Worm (Caenorhabditis elegans) whole organism, L4 larva: ENCODE data around the gene bli-2.

Source experiments
- F26F4.8 ChIP-seq: fragments of 200-800 bp; sonication (Bioruptor generic); conservative IDR thresholded peaks from 2 replicates; pipeline ENCODE4 v1.3.6; 2022; ENCODE audit warnings: missing genetic modification characterization, missing compliant biosample characterization
- T26A8.4 ChIP-seq: fragments of 200-800 bp; sonication (Bioruptor generic); IDR thresholded peaks from 2 replicates; pipeline ENCODE4 v1.3.6; 2022; ENCODE audit warnings: missing genetic modification characterization, missing compliant biosample characterization
- Y105C5A.15 ChIP-seq: fragments of 200-800 bp; sonication (Bioruptor generic); IDR thresholded peaks from 2 replicates; pipeline ENCODE4 v1.3.6; 2022; ENCODE audit warnings: missing genetic modification characterization, missing compliant biosample characterization
- Y5F2A.4 ChIP-seq: fragments of 200-800 bp; sonication (Bioruptor generic); optimal IDR thresholded peaks from 2 replicates; lab custom pipeline; 2018; ENCODE audit warnings: mild to moderate bottlenecking, missing genetic modification characterization, missing compliant biosample characterization
- ZK337.2 ChIP-seq: fragments of 200-800 bp; sonication (Bioruptor generic); IDR thresholded peaks from 2 replicates; pipeline ENCODE4 v1.3.6; 2022; ENCODE audit warnings: missing genetic modification reagents, missing genetic modification characterization, missing compliant biosample characterization
- aha-1 ChIP-seq: fragments of 150-350 bp; peaks from one replicate; lab custom pipeline; 2014; ENCODE audit warnings: missing biosample characterization, missing genetic modification characterization
- attf-4 ChIP-seq: sonication (generic microtip); optimal IDR thresholded peaks from 3 replicates; lab custom pipeline; 2017; ENCODE audit warnings: missing biosample characterization, missing genetic modification characterization
- ceh-28 ChIP-seq: fragments of 150-350 bp; optimal IDR thresholded peaks from 2 replicates; lab custom pipeline; 2014; ENCODE audit warnings: missing biosample characterization, missing genetic modification reagents, missing genetic modification characterization
- ceh-62 ChIP-seq: sonication (generic microtip); optimal IDR thresholded peaks from 2 replicates; lab custom pipeline; 2017; ENCODE audit warnings: missing biosample characterization, missing genetic modification characterization
- ceh-82 ChIP-seq: sonication (generic microtip); optimal IDR thresholded peaks from 2 replicates; lab custom pipeline; 2017; ENCODE audit warnings: missing biosample characterization, missing genetic modification characterization
- daf-16 ChIP-seq, 3 experiments: sonication (generic microtip); optimal IDR thresholded peaks; 2 replicates each; lab custom pipeline; 2016 to 2017; ENCODE audit warnings: missing genetic modification characterization in 3 of 3, missing genetic modification reagents in 3 of 3, mild to moderate bottlenecking in 2 of 3, missing compliant biosample characterization in 2 of 3, missing biosample characterization in 1 of 3, moderate library complexity in 1 of 3
- dmd-8 ChIP-seq: fragments of 200-800 bp; sonication (Bioruptor generic); IDR thresholded peaks from 2 replicates; pipeline ENCODE4 v1.3.6; 2022; ENCODE audit warnings: missing genetic modification characterization, missing compliant biosample characterization
- dpl-1 ChIP-seq: fragments of 150-350 bp; optimal IDR thresholded peaks from 2 replicates; lab custom pipeline; 2014; ENCODE audit warnings: missing biosample characterization, missing genetic modification reagents, missing genetic modification characterization
- dve-1 ChIP-seq: sonication (generic microtip); optimal IDR thresholded peaks from 2 replicates; lab custom pipeline; 2017; ENCODE audit warnings: antibody characterized with exemption, mild to moderate bottlenecking, missing genetic modification characterization, missing compliant biosample characterization; ENCODE audit not compliant: insufficient read depth
- egl-43 ChIP-seq: fragments of 200-800 bp; sonication (Bioruptor generic); IDR thresholded peaks from 2 replicates; pipeline ENCODE4 v1.3.6; 2022; ENCODE audit warnings: missing genetic modification reagents, missing genetic modification characterization, missing compliant biosample characterization
- fkh-10 ChIP-seq: fragments of 150-350 bp; optimal IDR thresholded peaks from 2 replicates; lab custom pipeline; 2014; ENCODE audit warnings: missing biosample characterization, missing genetic modification reagents, missing genetic modification characterization
- gei-8 ChIP-seq: fragments of 200-800 bp; sonication (Bioruptor generic); optimal IDR thresholded peaks from 2 replicates; lab custom pipeline; 2018; ENCODE audit warnings: mild to moderate bottlenecking, missing genetic modification characterization, missing compliant biosample characterization
- hlh-30 ChIP-seq: sonication (generic microtip); optimal IDR thresholded peaks from 2 replicates; lab custom pipeline; 2017; ENCODE audit warnings: antibody characterized with exemption, mild to moderate bottlenecking, missing genetic modification characterization, missing compliant biosample characterization; ENCODE audit not compliant: insufficient read depth
- hmg-1.1 ChIP-seq: fragments of 200-800 bp; sonication (Bioruptor generic); IDR thresholded peaks from 2 replicates; pipeline ENCODE4 v1.3.6; 2022; ENCODE audit warnings: missing genetic modification reagents, missing genetic modification characterization, missing compliant biosample characterization
- jun-1 ChIP-seq: fragments of 150-350 bp; optimal IDR thresholded peaks from 2 replicates; lab custom pipeline; 2014; ENCODE audit warnings: missing biosample characterization, missing genetic modification reagents, missing genetic modification characterization
- lim-7 ChIP-seq: fragments of 200-800 bp; sonication (Bioruptor generic); IDR thresholded peaks from 2 replicates; pipeline ENCODE4 v1.3.6; 2022; ENCODE audit warnings: missing genetic modification characterization, missing compliant biosample characterization
- lin-1 ChIP-seq: fragments of 200-800 bp; sonication (Bioruptor generic); IDR thresholded peaks from 2 replicates; pipeline ENCODE4 v1.3.6; 2022; ENCODE audit warnings: missing genetic modification reagents, missing genetic modification characterization, missing compliant biosample characterization
- lin-13 ChIP-seq: fragments of 150-350 bp; optimal IDR thresholded peaks from 2 replicates; lab custom pipeline; 2014; ENCODE audit warnings: missing biosample characterization, missing genetic modification reagents, missing genetic modification characterization
- lin-29 ChIP-seq: fragments of 200-800 bp; sonication (Bioruptor generic); IDR thresholded peaks from 2 replicates; pipeline ENCODE4 v1.3.6; 2022; ENCODE audit warnings: missing genetic modification reagents, missing genetic modification characterization, missing compliant biosample characterization
- mep-1 ChIP-seq: fragments of 150-350 bp; sonication (generic microtip); optimal IDR thresholded peaks from 3 replicates; lab custom pipeline; 2014; ENCODE audit warnings: missing biosample characterization, missing genetic modification characterization
- mes-2 ChIP-seq: sonication (generic microtip); optimal IDR thresholded peaks from 2 replicates; lab custom pipeline; 2016; ENCODE audit warnings: missing genotype, mild to moderate bottlenecking, missing genetic modification characterization, missing compliant biosample characterization; ENCODE audit not compliant: poor library complexity, severe bottlenecking
- mxl-2 ChIP-seq: fragments of 200-800 bp; sonication (Bioruptor generic); conservative IDR thresholded peaks from 2 replicates; pipeline ENCODE4 v1.3.6; 2022; ENCODE audit warnings: missing genetic modification reagents, missing genetic modification characterization, missing compliant biosample characterization
- nhr-102 ChIP-seq: sonication (generic microtip); optimal IDR thresholded peaks from 2 replicates; lab custom pipeline; 2016; ENCODE audit warnings: mild to moderate bottlenecking, missing genetic modification characterization, moderate library complexity, missing compliant biosample characterization
- nhr-25 ChIP-seq: sonication (generic microtip); optimal IDR thresholded peaks from 2 replicates; lab custom pipeline; 2017; ENCODE audit warnings: missing genetic modification characterization, mild to moderate bottlenecking, missing compliant biosample characterization, antibody characterized with exemption, moderate library complexity, borderline replicate concordance; ENCODE audit not compliant: insufficient read depth
- nhr-6 ChIP-seq: fragments of 150-350 bp; optimal IDR thresholded peaks from 2 replicates; lab custom pipeline; 2014; ENCODE audit warnings: missing biosample characterization, missing genetic modification characterization
- nhr-76 ChIP-seq: fragments of 150-350 bp; optimal IDR thresholded peaks from 2 replicates; lab custom pipeline; 2014; ENCODE audit warnings: missing biosample characterization, missing genetic modification characterization
- nhr-77 ChIP-seq: fragments of 150-350 bp; optimal IDR thresholded peaks from 2 replicates; lab custom pipeline; 2014; ENCODE audit warnings: missing biosample characterization, missing genetic modification characterization
- php-3 ChIP-seq: fragments of 200-800 bp; sonication (Bioruptor generic); IDR thresholded peaks from 2 replicates; pipeline ENCODE4 v1.3.6; 2022; ENCODE audit warnings: missing genetic modification reagents, missing genetic modification characterization, missing compliant biosample characterization
- rbr-2 ChIP-seq: sonication (generic microtip); optimal IDR thresholded peaks from 2 replicates; lab custom pipeline; 2016; ENCODE audit warnings: missing genotype, missing genetic modification characterization, missing compliant biosample characterization
- sdz-12 ChIP-seq: fragments of 200-800 bp; sonication (Bioruptor generic); optimal IDR thresholded peaks from 2 replicates; lab custom pipeline; 2018; ENCODE audit warnings: mild to moderate bottlenecking, missing genetic modification characterization, missing compliant biosample characterization
- set-16 ChIP-seq: fragments of 200-800 bp; sonication (Bioruptor generic); IDR thresholded peaks from 2 replicates; pipeline ENCODE4 v1.3.6; 2022; ENCODE audit warnings: missing genetic modification reagents, missing genetic modification characterization, missing compliant biosample characterization
- snpc-1.2 ChIP-seq: fragments of 200-800 bp; sonication (Bioruptor generic); IDR thresholded peaks from 2 replicates; pipeline ENCODE4 v1.3.6; 2022; ENCODE audit warnings: missing genetic modification reagents, missing genetic modification characterization, missing compliant biosample characterization
- unc-130 ChIP-seq: sonication (generic microtip); optimal IDR thresholded peaks from 2 replicates; lab custom pipeline; 2016; ENCODE audit warnings: missing genetic modification reagents, missing genetic modification characterization, missing compliant biosample characterization
- unc-62 ChIP-seq, 3 experiments: fragments of 150-350 bp in 1 of 3; sonication (generic microtip); optimal IDR thresholded peaks in 2 of 3; peaks in 1 of 3; 1 replicate in 1 of 3; 2 replicates in 2 of 3; lab custom pipeline; 2014 to 2017; ENCODE audit warnings: missing biosample characterization in 3 of 3, missing genetic modification characterization in 3 of 3, missing genetic modification reagents in 3 of 3, missing genotype in 1 of 3
- zfp-3 ChIP-seq: fragments of 200-800 bp; sonication (Bioruptor generic); conservative IDR thresholded peaks from 2 replicates; pipeline ENCODE4 v1.3.6; 2022; ENCODE audit warnings: missing genetic modification reagents, missing genetic modification characterization, missing compliant biosample characterization
- zip-2 ChIP-seq: fragments of 150-350 bp; optimal IDR thresholded peaks from 2 replicates; lab custom pipeline; 2014; ENCODE audit warnings: missing biosample characterization, missing genetic modification characterization

The bli-2 gene

ce11 chrII:5698254-5698653, 46.0 kb upstream of the bli-2 start (continued):
- TF ChIP-seq daf-16 (GFP tag; optimal IDR thresholded peaks at IDR 0.05; lab: Kevin White, UChicago) (no peak), daf-16 (tag; optimal IDR thresholded peaks at IDR 0.05; lab: Kevin White, UChicago) (no peak), fkh-10 (GFP tag; lab: Kevin White, UChicago) (no peak), php-3 (GFP tag; lab: Robert Waterston, UW) (no peak), aha-1 (tag; lab: Kevin White, UChicago) (peak; percentile 80), snpc-1.2 (GFP tag; lab: Robert Waterston, UW) (no peak), set-16 (GFP tag; lab: Robert Waterston, UW) (no peak), ZK337.2 (GFP tag; lab: Robert Waterston, UW) (no peak), egl-43 (GFP tag; lab: Robert Waterston, UW) (no peak), nhr-6 (tag; lab: Kevin White, UChicago) (peak; percentile 30), lin-29 (GFP tag; lab: Robert Waterston, UW) (no peak), jun-1 (tag; lab: Kevin White, UChicago) (no peak), mes-2 (tag; lab: Kevin White, UChicago) (no peak), lin-1 (GFP tag; lab: Robert Waterston, UW) (no peak), attf-4 (tag; lab: Kevin White, UChicago) (no peak), rbr-2 (tag; lab: Kevin White, UChicago) (no peak), Y105C5A.15 (no peak), unc-130 (GFP tag; lab: Kevin White, UChicago) (no peak), sdz-12 (GFP tag; lab: Kevin White, UChicago) (no peak), hlh-30 (tag; lab: Kevin White, UChicago) (peak; percentile 90), dve-1 (peak; percentile 52), lin-13 (GFP tag; lab: Kevin White, UChicago) (no peak), dpl-1 (GFP tag; lab: Kevin White, UChicago) (no peak), T26A8.4 (no peak), mep-1 (tag; lab: Kevin White, UChicago) (peak; percentile 7), nhr-25 (tag; lab: Kevin White, UChicago) (no peak), dmd-8 (GFP tag; lab: Robert Waterston, UW) (no peak), ceh-28 (tag; lab: Kevin White, UChicago) (no peak), mxl-2 (GFP tag; lab: Robert Waterston, UW) (no peak), zfp-3 (GFP tag; lab: Robert Waterston, UW) (no peak), lim-7 (no peak), F26F4.8 (no peak), ceh-82 (tag; lab: Kevin White, UChicago) (no peak), ceh-62 (tag; lab: Kevin White, UChicago) (no peak), zip-2 (no peak), nhr-76 (tag; lab: Kevin White, UChicago) (no peak), hmg-1.1 (GFP tag; lab: Robert Waterston, UW) (no peak), nhr-102 (no peak), gei-8 (no peak), nhr-77 (tag; lab: Kevin White, UChicago) (peak; percentile 21)

DNA sequence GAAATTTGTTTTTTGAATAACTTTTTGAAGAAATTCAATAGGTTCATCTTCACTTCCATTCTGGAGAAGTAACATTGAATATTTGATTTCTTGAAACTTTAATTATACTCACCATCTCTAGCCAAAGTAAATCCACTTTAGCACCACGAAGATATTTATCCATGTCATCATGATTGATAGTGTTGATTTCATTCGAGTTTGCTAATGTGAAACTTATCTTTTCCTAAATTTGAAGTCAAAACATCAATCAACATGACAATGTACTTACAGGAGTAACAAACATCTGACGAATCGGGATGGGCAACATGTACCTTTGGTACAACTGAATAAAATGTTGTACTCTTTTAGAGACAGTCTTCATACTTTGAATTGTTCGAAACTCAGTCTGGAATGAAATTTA, 45.1 kb upstream of the bli-2 start:
- TF ChIP-seq aha-1 (tag; lab: Kevin White, UChicago) (peak; percentile 56), unc-62 (GFP tag; optimal IDR thresholded peaks at IDR 0.05 in 1 of 2; lab: Kevin White, UChicago) (peak in 1 of 2 experiments; percentile 62), unc-62 (tag; optimal IDR thresholded peaks at IDR 0.05; lab: Kevin White, UChicago) (no peak), Y5F2A.4 (no peak)
